Worm (Caenorhabditis elegans): ENCODE data around the gene Y48G9A.6.

ce11 chrIII:2150555-2150954 is 32.9 kb downstream of the Y48G9A.6 start:
- TF ChIP-seq ceh-30 (tag; optimal IDR thresholded peaks at IDR 0.05) (no peak), F13H6.1 (tag; optimal IDR thresholded peaks at IDR 0.05) (no peak)

All from whole organism, late embryonic.